Fruit fly (Drosophila melanogaster) whole organism, embryonic: ENCODE data around the gene PAN3.
A peak's percentile ranks its signal among the peaks of the same experiment; 100 is the strongest.

ENCODE experiments used
- Adf1 ChIP-seq: fragments of 200-800 bp; sonication (Bioruptor generic); IDR thresholded peaks from 2 replicates; pipeline ENCODE4 v1.3.6; 2022; ENCODE audit warnings: missing biosample characterization, missing genetic modification characterization
- BtbVII ChIP-seq: fragments of 200-800 bp; sonication (Bioruptor generic); optimal IDR thresholded peaks from 3 replicates; lab custom pipeline; 2017; ENCODE audit warnings: missing biosample characterization, mild to moderate bottlenecking, missing genetic modification characterization
- CG11504 ChIP-seq: fragments of 200-800 bp; sonication (Bioruptor generic); optimal IDR thresholded peaks from 3 replicates; lab custom pipeline; 2019; ENCODE audit warnings: missing biosample characterization, mild to moderate bottlenecking, missing genetic modification characterization, moderate library complexity
- CG12744 ChIP-seq: fragments of 200-800 bp; sonication (Bioruptor generic); optimal IDR thresholded peaks from 2 replicates; lab custom pipeline; 2016; ENCODE audit warnings: missing biosample characterization, missing genetic modification characterization
- CG12769 ChIP-seq: fragments of 200-800 bp; sonication (Bioruptor generic); optimal IDR thresholded peaks from 2 replicates; lab custom pipeline; 2019; ENCODE audit warnings: missing biosample characterization, mild to moderate bottlenecking, missing genetic modification characterization, moderate library complexity
- CG14050 ChIP-seq: fragments of 200-800 bp; sonication (Bioruptor generic); IDR thresholded peaks from 3 replicates; pipeline ENCODE4 v1.3.6; 2022; ENCODE audit warnings: missing biosample characterization, missing genetic modification characterization
- CG14965 ChIP-seq: fragments of 200-800 bp; sonication (Bioruptor generic); optimal IDR thresholded peaks from 2 replicates; lab custom pipeline; 2016; ENCODE audit warnings: missing biosample characterization, missing genetic modification characterization, borderline replicate concordance
- CG17359 ChIP-seq: fragments of 200-800 bp; sonication (Bioruptor generic); optimal IDR thresholded peaks from 3 replicates; lab custom pipeline; 2018; ENCODE audit warnings: missing biosample characterization, mild to moderate bottlenecking, missing genetic modification characterization, moderate library complexity
- CG2202 ChIP-seq: fragments of 200-800 bp; sonication (Bioruptor generic); optimal IDR thresholded peaks from 2 replicates; lab custom pipeline; 2018; ENCODE audit warnings: missing biosample characterization, mild to moderate bottlenecking, missing genetic modification characterization
- CG30403 ChIP-seq: fragments of 200-800 bp; sonication (Bioruptor generic); optimal IDR thresholded peaks from 3 replicates; lab custom pipeline; 2016; ENCODE audit warnings: missing biosample characterization, missing genetic modification characterization
- CG3065 ChIP-seq: fragments of 200-800 bp; sonication (Bioruptor generic); optimal IDR thresholded peaks from 2 replicates; lab custom pipeline; 2016; ENCODE audit warnings: missing biosample characterization, missing genetic modification characterization
- CG31224 ChIP-seq: fragments of 200-800 bp; sonication (Bioruptor generic); IDR thresholded peaks from 2 replicates; pipeline ENCODE4 v1.3.6; 2022; ENCODE audit warnings: missing biosample characterization, missing genetic modification characterization
- CG32772 ChIP-seq: fragments of 200-800 bp; sonication (Bioruptor generic); IDR thresholded peaks from 2 replicates; pipeline ENCODE4 v1.3.6; 2022; ENCODE audit warnings: missing biosample characterization, missing genetic modification characterization
- CG34376 ChIP-seq: fragments of 200-800 bp; sonication (Bioruptor generic); optimal IDR thresholded peaks from 2 replicates; lab custom pipeline; 2018; ENCODE audit warnings: missing biosample characterization, mild to moderate bottlenecking, missing genetic modification characterization
- CG3847 ChIP-seq: fragments of 200-800 bp; sonication (Bioruptor generic); IDR thresholded peaks from 2 replicates; pipeline ENCODE4 v1.3.6; 2022; ENCODE audit warnings: missing biosample characterization, missing genetic modification characterization
- CG4404 ChIP-seq: fragments of 200-800 bp; sonication (Bioruptor generic); IDR thresholded peaks from 2 replicates; pipeline ENCODE4 v1.3.6; 2022; ENCODE audit warnings: missing biosample characterization, missing genetic modification characterization
- CG4820 ChIP-seq: fragments of 200-800 bp; sonication (Bioruptor generic); optimal IDR thresholded peaks from 3 replicates; lab custom pipeline; 2016; ENCODE audit warnings: missing biosample characterization, missing genetic modification characterization
- CG6254 ChIP-seq: fragments of 200-800 bp; sonication (Bioruptor generic); optimal IDR thresholded peaks from 3 replicates; lab custom pipeline; 2017; ENCODE audit warnings: mild to moderate bottlenecking, missing biosample characterization, missing genetic modification reagents, missing genetic modification characterization
- CG6791 ChIP-seq: fragments of 200-800 bp; sonication (Bioruptor generic); IDR thresholded peaks from 3 replicates; pipeline ENCODE4 v1.3.6; 2022; ENCODE audit warnings: missing biosample characterization, missing genetic modification characterization; ENCODE audit not compliant: partially characterized antibody
- CG7839 ChIP-seq: fragments of 200-800 bp; sonication (Bioruptor generic); optimal IDR thresholded peaks from 3 replicates; lab custom pipeline; 2018; ENCODE audit warnings: missing biosample characterization, mild to moderate bottlenecking, missing genetic modification characterization, moderate library complexity
- CG8388 ChIP-seq: fragments of 200-800 bp; sonication (Bioruptor generic); optimal IDR thresholded peaks from 2 replicates; lab custom pipeline; 2019; ENCODE audit warnings: missing biosample characterization, mild to moderate bottlenecking, missing genetic modification characterization, moderate library complexity
- CG9817 ChIP-seq: fragments of 200-800 bp; sonication (Bioruptor generic); optimal IDR thresholded peaks from 2 replicates; lab custom pipeline; 2018; ENCODE audit warnings: missing biosample characterization, mild to moderate bottlenecking, missing genetic modification characterization, moderate library complexity
- Dbx ChIP-seq: fragments of 200-800 bp; sonication (Bioruptor generic); IDR thresholded peaks from 3 replicates; pipeline ENCODE4 v1.3.6; 2022; ENCODE audit warnings: missing biosample characterization, missing genetic modification characterization
- Doc3 ChIP-seq: fragments of 200-800 bp; sonication (Bioruptor generic); IDR thresholded peaks from 3 replicates; pipeline ENCODE4 v1.3.6; 2022; ENCODE audit warnings: missing biosample characterization, missing genetic modification characterization; ENCODE audit not compliant: partially characterized antibody
- Dp ChIP-seq: fragments of 200-800 bp; sonication (Bioruptor generic); optimal IDR thresholded peaks from 2 replicates; lab custom pipeline; 2018; ENCODE audit warnings: missing biosample characterization, mild to moderate bottlenecking, missing genetic modification characterization, moderate library complexity
- Elba2 ChIP-seq: fragments of 200-800 bp; sonication (Bioruptor generic); optimal IDR thresholded peaks from 3 replicates; lab custom pipeline; 2016; ENCODE audit warnings: missing biosample characterization, missing genetic modification characterization
- Gsc ChIP-seq: fragments of 200-800 bp; sonication (Bioruptor generic); IDR thresholded peaks from 2 replicates; pipeline ENCODE4 v1.3.6; 2022; ENCODE audit warnings: missing biosample characterization, missing genetic modification characterization
- H2.0 ChIP-seq: fragments of 200-800 bp; sonication (Bioruptor generic); IDR thresholded peaks from 2 replicates; pipeline ENCODE4 v1.3.6; 2022; ENCODE audit warnings: missing biosample characterization, missing genetic modification characterization
- Mes4 ChIP-seq: fragments of 200-800 bp; sonication (Bioruptor generic); optimal IDR thresholded peaks from 2 replicates; lab custom pipeline; 2016; ENCODE audit warnings: missing biosample characterization, missing genetic modification characterization
- Optix ChIP-seq: fragments of 200-800 bp; sonication (Bioruptor generic); IDR thresholded peaks from 3 replicates; pipeline ENCODE4 v1.3.6; 2022; ENCODE audit warnings: missing biosample characterization, missing genetic modification characterization
- Sry-δ ChIP-seq: fragments of 200-800 bp; sonication (Bioruptor generic); optimal IDR thresholded peaks from 2 replicates; lab custom pipeline; 2016; ENCODE audit warnings: missing biosample characterization, missing genetic modification characterization
- ase ChIP-seq: fragments of 200-800 bp; sonication (Bioruptor generic); IDR thresholded peaks from 3 replicates; pipeline ENCODE4 v1.3.6; 2022; ENCODE audit warnings: missing biosample characterization, missing genetic modification characterization
- chn ChIP-seq: fragments of 200-800 bp; sonication (Bioruptor generic); optimal IDR thresholded peaks from 2 replicates; lab custom pipeline; 2016; ENCODE audit warnings: missing biosample characterization, missing genetic modification characterization
- ci ChIP-seq: fragments of 200-800 bp; sonication (Bioruptor generic); IDR thresholded peaks from 3 replicates; pipeline ENCODE4 v1.3.6; 2022; ENCODE audit warnings: missing biosample characterization, missing genetic modification characterization
- crol ChIP-seq: fragments of 200-800 bp; sonication (Bioruptor generic); IDR thresholded peaks from 2 replicates; pipeline ENCODE4 v1.3.6; 2022; ENCODE audit warnings: missing biosample characterization, missing genetic modification characterization
- disco-r ChIP-seq: fragments of 200-800 bp; sonication (Bioruptor generic); optimal IDR thresholded peaks from 2 replicates; lab custom pipeline; 2016; ENCODE audit warnings: missing biosample characterization, missing genetic modification characterization
- dmrt11E ChIP-seq: fragments of 200-800 bp; sonication (Bioruptor generic); optimal IDR thresholded peaks from 3 replicates; lab custom pipeline; 2018; ENCODE audit warnings: missing biosample characterization, mild to moderate bottlenecking, missing genetic modification characterization, moderate library complexity
- emc ChIP-seq: fragments of 200-800 bp; sonication (Bioruptor generic); optimal IDR thresholded peaks from 2 replicates; lab custom pipeline; 2016; ENCODE audit warnings: missing biosample characterization, missing genetic modification characterization
- esg ChIP-seq: fragments of 200-800 bp; sonication (Bioruptor generic); conservative IDR thresholded peaks from 2 replicates; pipeline ENCODE4 v1.3.6; 2022; ENCODE audit warnings: missing biosample characterization, missing genetic modification characterization
- exex ChIP-seq: fragments of 200-800 bp; sonication (Bioruptor generic); optimal IDR thresholded peaks from 4 replicates; lab custom pipeline; 2018; ENCODE audit warnings: missing biosample characterization, mild to moderate bottlenecking, missing genetic modification characterization, moderate library complexity
- gcm ChIP-seq: fragments of 200-800 bp; sonication (Bioruptor generic); optimal IDR thresholded peaks from 2 replicates; lab custom pipeline; 2019; ENCODE audit warnings: missing biosample characterization, mild to moderate bottlenecking, missing genetic modification characterization, moderate library complexity
- hb ChIP-seq: fragments of 200-800 bp; sonication (Bioruptor generic); IDR thresholded peaks from 3 replicates; pipeline ENCODE4 v1.3.6; 2022; ENCODE audit warnings: missing biosample characterization, missing genetic modification characterization; ENCODE audit not compliant: partially characterized antibody
- ken ChIP-seq: fragments of 200-800 bp; sonication (Bioruptor generic); IDR thresholded peaks from 3 replicates; pipeline ENCODE4 v1.3.6; 2022; ENCODE audit warnings: missing biosample characterization, missing genetic modification characterization
- lov ChIP-seq, 2 experiments: fragments of 200-800 bp in 1 of 2; fragments of >200 bp in 1 of 2; sonication (Bioruptor generic) in 1 of 2; IDR thresholded peaks in 1 of 2; optimal IDR thresholded peaks in 1 of 2; 2 replicates in 1 of 2; 3 replicates in 1 of 2; pipeline versions ENCODE4 v1.3.6 to Lab custom; 2017 to 2022; ENCODE audit warnings: missing biosample characterization in 1 of 2, missing genetic modification characterization in 1 of 2
- ro ChIP-seq: fragments of 200-800 bp; sonication (Bioruptor generic); IDR thresholded peaks from 2 replicates; pipeline ENCODE4 v1.3.6; 2022; ENCODE audit warnings: missing biosample characterization, missing genetic modification characterization
- sd ChIP-seq: fragments of 200-800 bp; sonication (Bioruptor generic); optimal IDR thresholded peaks from 3 replicates; lab custom pipeline; 2018; ENCODE audit warnings: missing biosample characterization, mild to moderate bottlenecking, missing genetic modification characterization, moderate library complexity
- ttk ChIP-seq: fragments of 200-800 bp; sonication (Bioruptor generic); IDR thresholded peaks from 2 replicates; pipeline ENCODE4 v2.1.2; 2022; ENCODE audit warnings: missing biosample characterization, missing genetic modification characterization
- twi ChIP-seq: fragments of 200-800 bp; optimal IDR thresholded peaks from 2 replicates; lab custom pipeline; 2019; ENCODE audit warnings: missing biosample characterization, mild to moderate bottlenecking, missing genetic modification characterization, moderate library complexity
- usp ChIP-seq: fragments of >200 bp; optimal IDR thresholded peaks from 2 replicates; lab custom pipeline; 2017; ENCODE audit warnings: missing biosample characterization, missing genetic modification characterization

Gene PAN3

dm6 chr3L:3081146-3081872, 10.4 kb downstream of the PAN3 start:
- peak; percentile 98 for TF ChIP-seq Optix (GFP tag; lab: Robert Waterston, UW)
- peak; percentile 98 for TF ChIP-seq CG7839 (tag; lab: Kevin White, UChicago)
- peak; percentile 97 for TF ChIP-seq CG9817 (tag; lab: Kevin White, UChicago)
- peak; percentile 99 for TF ChIP-seq CG12769 (tag; lab: Kevin White, UChicago)
- TF ChIP-seq lov (optimal IDR thresholded peaks at IDR 0.05; lab: Kevin White, UChicago): no peak
- TF ChIP-seq lov (GFP tag; IDR thresholded peaks at IDR 0.05; lab: Robert Waterston, UW): peak; percentile 97
- TF ChIP-seq CG4404 (GFP tag; lab: Robert Waterston, UW): peak; percentile 95
- peak; percentile 98 for TF ChIP-seq ttk (GFP tag; lab: Robert Waterston, UW)
- TF ChIP-seq Elba2 (GFP tag; lab: Kevin White, UChicago): peak; percentile 74
- peak; percentile 98 for TF ChIP-seq CG32772 (GFP tag; lab: Robert Waterston, UW)
- peak; percentile 98 for TF ChIP-seq CG2202 (tag; lab: Kevin White, UChicago)
- TF ChIP-seq sd (tag; lab: Kevin White, UChicago): peak; percentile 93
- peak; percentile 91 for TF ChIP-seq emc (GFP tag; lab: Kevin White, UChicago)
- peak; percentile 99 for TF ChIP-seq Dbx (GFP tag; lab: Robert Waterston, UW)
- TF ChIP-seq Sry-δ (GFP tag; lab: Kevin White, UChicago): peak; percentile 57
- TF ChIP-seq hb: peak; percentile 86
- TF ChIP-seq CG12744 (GFP tag; lab: Kevin White, UChicago): peak; percentile 96
- TF ChIP-seq BtbVII: peak; percentile 99
- peak; percentile 98 for TF ChIP-seq ase (GFP tag; lab: Robert Waterston, UW)
- peak; percentile 98 for TF ChIP-seq esg (GFP tag; lab: Robert Waterston, UW)
- peak; percentile 98 for TF ChIP-seq chn (GFP tag; lab: Kevin White, UChicago)
- TF ChIP-seq usp (GFP tag; lab: Kevin White, UChicago): no peak
- TF ChIP-seq gcm (GFP tag; lab: Kevin White, UChicago): peak; percentile 99
- peak; percentile 72 for TF ChIP-seq CG14965
- peak; percentile 66; the same call in 2 of the 3 replicates for TF ChIP-seq Doc3 (GFP tag; lab: Robert Waterston, UW)
- TF ChIP-seq Dp (GFP tag; lab: Kevin White, UChicago): peak; percentile 33
- TF ChIP-seq CG3847 (GFP tag; lab: Robert Waterston, UW): peak; percentile 99
- peak; percentile 97 for TF ChIP-seq CG6254
- peak; percentile 94 for TF ChIP-seq Mes4 (GFP tag; lab: Kevin White, UChicago)
- peak; percentile 79 for TF ChIP-seq crol (GFP tag; lab: Robert Waterston, UW)
- peak; percentile 99 for TF ChIP-seq CG34376 (GFP tag; lab: Kevin White, UChicago)
- TF ChIP-seq ro (GFP tag; lab: Robert Waterston, UW): peak; percentile 93
- TF ChIP-seq disco-r (GFP tag; lab: Kevin White, UChicago): peak; percentile 95
- peak; percentile 99 for TF ChIP-seq CG30403
- TF ChIP-seq CG17359 (tag; lab: Kevin White, UChicago): peak; percentile 99
- peak; percentile 94 for TF ChIP-seq exex (tag; lab: Kevin White, UChicago)
- TF ChIP-seq CG31224 (GFP tag; lab: Robert Waterston, UW): peak; percentile 95
- TF ChIP-seq Gsc (GFP tag; lab: Robert Waterston, UW): no peak
- peak; percentile 80; the same call in 2 of the 3 replicates for TF ChIP-seq CG6791 (GFP tag; lab: Robert Waterston, UW)
- peak; percentile 97 for TF ChIP-seq CG4820 (GFP tag; lab: Kevin White, UChicago)
- peak; percentile 98 for TF ChIP-seq H2.0
- peak; percentile 99 for TF ChIP-seq ken (GFP tag; lab: Robert Waterston, UW)
- TF ChIP-seq CG3065 (GFP tag; lab: Kevin White, UChicago): peak; percentile 95
- TF ChIP-seq CG14050 (GFP tag; lab: Robert Waterston, UW): peak; percentile 98
- peak; percentile 90 for TF ChIP-seq twi (tag; lab: Kevin White, UChicago)
- TF ChIP-seq dmrt11E (tag; lab: Kevin White, UChicago): peak; percentile 97
- peak; percentile 98 for TF ChIP-seq Adf1
- peak; percentile 97 for TF ChIP-seq CG11504 (tag; lab: Kevin White, UChicago)
- TF ChIP-seq CG8388 (GFP tag; lab: Kevin White, UChicago): peak; percentile 98
- peak; percentile 99 for TF ChIP-seq ci (GFP tag; lab: Robert Waterston, UW)
